Worm (Caenorhabditis elegans) whole organism, late embryonic: ENCODE measurements around the gene slc-17.4.
A peak's percentile ranks its signal among the peaks of the same experiment; 100 is the strongest.

Experiments used
- C08G9.2 ChIP-seq: sonication (generic microtip); optimal IDR thresholded peaks from 2 replicates; lab custom pipeline; 2016; ENCODE audit warnings: mild to moderate bottlenecking, missing genetic modification characterization, moderate library complexity, missing compliant biosample characterization
- K02D7.2 ChIP-seq: sonication (generic microtip); optimal IDR thresholded peaks from 2 replicates; lab custom pipeline; 2017; ENCODE audit warnings: mild to moderate bottlenecking, missing genetic modification characterization, missing compliant biosample characterization
- Y22D7AL.16 ChIP-seq: sonication (generic microtip); optimal IDR thresholded peaks from 2 replicates; lab custom pipeline; 2016; ENCODE audit warnings: missing genetic modification characterization, missing compliant biosample characterization
- ama-1 ChIP-seq: fragments of 150-350 bp; optimal IDR thresholded peaks from 2 replicates; lab custom pipeline; 2014
- ceh-14 ChIP-seq: sonication (generic microtip); optimal IDR thresholded peaks from 2 replicates; lab custom pipeline; 2016; ENCODE audit warnings: missing genotype, missing genetic modification characterization, missing compliant biosample characterization
- ceh-19 ChIP-seq: fragments of 200-800 bp; sonication (Bioruptor generic); optimal IDR thresholded peaks from 2 replicates; lab custom pipeline; 2018; ENCODE audit warnings: mild to moderate bottlenecking, missing genetic modification characterization, missing compliant biosample characterization
- ceh-2 ChIP-seq: sonication (generic microtip); optimal IDR thresholded peaks from 2 replicates; lab custom pipeline; 2016; ENCODE audit warnings: missing genotype, missing genetic modification characterization, missing compliant biosample characterization
- ceh-22 ChIP-seq: sonication (generic microtip); optimal IDR thresholded peaks from 2 replicates; lab custom pipeline; 2017; ENCODE audit warnings: missing biosample characterization, missing genetic modification characterization
- ceh-24 ChIP-seq: sonication (generic microtip); optimal IDR thresholded peaks from 2 replicates; lab custom pipeline; 2016; ENCODE audit warnings: mild to moderate bottlenecking, missing genetic modification characterization, missing compliant biosample characterization
- ceh-30 ChIP-seq: fragments of 150-350 bp; optimal IDR thresholded peaks from 2 replicates; lab custom pipeline; 2014; ENCODE audit warnings: missing biosample characterization, missing genetic modification characterization
- ceh-31 ChIP-seq: sonication (generic microtip); optimal IDR thresholded peaks from 2 replicates; lab custom pipeline; 2016; ENCODE audit warnings: missing genetic modification characterization, missing compliant biosample characterization
- ceh-34 ChIP-seq: sonication (generic microtip); optimal IDR thresholded peaks from 2 replicates; lab custom pipeline; 2016; ENCODE audit warnings: mild to moderate bottlenecking, missing genetic modification characterization, missing compliant biosample characterization
- ceh-45 ChIP-seq: fragments of 200-800 bp; sonication (Bioruptor generic); IDR thresholded peaks from 2 replicates; pipeline ENCODE4 v1.3.6; 2022; ENCODE audit warnings: missing genetic modification reagents, missing genetic modification characterization, missing compliant biosample characterization
- ceh-48 ChIP-seq: sonication (generic microtip); optimal IDR thresholded peaks from 2 replicates; lab custom pipeline; 2016; ENCODE audit warnings: missing genetic modification characterization, inconsistent platforms, missing compliant biosample characterization
- ceh-9 ChIP-seq: sonication (generic microtip); optimal IDR thresholded peaks from 2 replicates; lab custom pipeline; 2016; ENCODE audit warnings: mild to moderate bottlenecking, missing genetic modification characterization, inconsistent platforms, missing compliant biosample characterization
- elt-2 ChIP-seq: sonication (generic microtip); optimal IDR thresholded peaks from 2 replicates; lab custom pipeline; 2016; ENCODE audit warnings: missing genetic modification reagents, missing genetic modification characterization, missing compliant biosample characterization
- elt-4 ChIP-seq: sonication (generic microtip); optimal IDR thresholded peaks from 2 replicates; lab custom pipeline; 2016; ENCODE audit warnings: missing genetic modification characterization, missing compliant biosample characterization
- ets-4 ChIP-seq: sonication (generic microtip); optimal IDR thresholded peaks from 2 replicates; lab custom pipeline; 2016; ENCODE audit warnings: missing genetic modification characterization, missing compliant biosample characterization
- eyg-1 ChIP-seq: sonication (generic microtip); optimal IDR thresholded peaks from 2 replicates; lab custom pipeline; 2016; ENCODE audit warnings: missing genotype, missing genetic modification characterization, missing compliant biosample characterization
- fax-1 ChIP-seq: sonication (generic microtip); optimal IDR thresholded peaks from 2 replicates; lab custom pipeline; 2016; ENCODE audit warnings: missing genotype, missing genetic modification characterization, missing compliant biosample characterization
- fkh-10 ChIP-seq: fragments of 150-350 bp; optimal IDR thresholded peaks from 2 replicates; lab custom pipeline; 2014; ENCODE audit warnings: missing biosample characterization, missing genetic modification reagents, missing genetic modification characterization
- hlh-13 ChIP-seq: fragments of 200-800 bp; sonication (Bioruptor generic); optimal IDR thresholded peaks from 2 replicates; lab custom pipeline; 2018; ENCODE audit warnings: mild to moderate bottlenecking, missing genetic modification characterization, missing compliant biosample characterization
- hlh-30 ChIP-seq: sonication (generic microtip); optimal IDR thresholded peaks from 2 replicates; lab custom pipeline; 2017; ENCODE audit warnings: antibody characterized with exemption, missing genetic modification characterization, missing compliant biosample characterization; ENCODE audit not compliant: insufficient read depth
- lim-6 ChIP-seq: sonication (generic microtip); optimal IDR thresholded peaks from 2 replicates; lab custom pipeline; 2016; ENCODE audit warnings: missing genetic modification characterization, missing compliant biosample characterization
- lin-11 ChIP-seq: fragments of 200-800 bp; sonication (Bioruptor generic); optimal IDR thresholded peaks from 2 replicates; lab custom pipeline; 2018; ENCODE audit warnings: mild to moderate bottlenecking, missing genetic modification characterization, missing compliant biosample characterization
- madf-2 ChIP-seq: sonication (generic microtip); optimal IDR thresholded peaks from 2 replicates; lab custom pipeline; 2017; ENCODE audit warnings: missing genetic modification characterization, missing compliant biosample characterization
- mec-3 ChIP-seq: sonication (generic microtip); optimal IDR thresholded peaks from 2 replicates; lab custom pipeline; 2016; ENCODE audit warnings: borderline replicate concordance, missing genetic modification characterization, missing compliant biosample characterization
- nhr-11 ChIP-seq: fragments of 150-350 bp; optimal IDR thresholded peaks from 2 replicates; lab custom pipeline; 2014; ENCODE audit warnings: missing biosample characterization, missing genetic modification characterization
- nhr-232 ChIP-seq: sonication (generic microtip); optimal IDR thresholded peaks from 2 replicates; lab custom pipeline; 2016; ENCODE audit warnings: missing genetic modification characterization, missing compliant biosample characterization
- pat-9 ChIP-seq: fragments of 200-800 bp; sonication (Bioruptor generic); optimal IDR thresholded peaks from 2 replicates; lab custom pipeline; 2018; ENCODE audit warnings: mild to moderate bottlenecking, missing genetic modification characterization, moderate library complexity, missing compliant biosample characterization
- pqm-1 ChIP-seq: sonication (generic microtip); optimal IDR thresholded peaks from 2 replicates; lab custom pipeline; 2016; ENCODE audit warnings: missing genetic modification characterization, missing compliant biosample characterization
- sdc-2 ChIP-seq: sonication (generic microtip); optimal IDR thresholded peaks from 2 replicates; lab custom pipeline; 2016; ENCODE audit warnings: missing genotype, missing genetic modification characterization, missing compliant biosample characterization
- sox-2 ChIP-seq: fragments of 200-800 bp; sonication (Bioruptor generic); IDR thresholded peaks from 2 replicates; pipeline ENCODE4 v1.3.6; 2022; ENCODE audit warnings: missing genetic modification reagents, missing genetic modification characterization, missing compliant biosample characterization
- sox-4 ChIP-seq: sonication (generic microtip); optimal IDR thresholded peaks from 2 replicates; lab custom pipeline; 2017; ENCODE audit warnings: mild to moderate bottlenecking, missing genetic modification characterization, inconsistent platforms, missing compliant biosample characterization
- syd-9 ChIP-seq: sonication (generic microtip); optimal IDR thresholded peaks from 2 replicates; lab custom pipeline; 2016; ENCODE audit warnings: mild to moderate bottlenecking, missing genetic modification characterization, moderate library complexity, missing compliant biosample characterization
- tbx-2 ChIP-seq: sonication (generic microtip); optimal IDR thresholded peaks from 2 replicates; lab custom pipeline; 2016; ENCODE audit warnings: missing genetic modification characterization, missing compliant biosample characterization
- unc-3 ChIP-seq, 2 experiments: fragments of 200-800 bp in 1 of 2; sonication (Bioruptor generic) in 1 of 2; sonication (generic microtip) in 1 of 2; conservative IDR thresholded peaks in 1 of 2; optimal IDR thresholded peaks in 1 of 2; 2 replicates each; pipeline versions ENCODE4 v1.3.6 to Lab custom; 2016 to 2022; ENCODE audit warnings: missing compliant biosample characterization in 2 of 2, missing genetic modification characterization in 2 of 2, missing genetic modification reagents in 1 of 2
- unc-42 ChIP-seq: sonication (generic microtip); optimal IDR thresholded peaks from 2 replicates; lab custom pipeline; 2016; ENCODE audit warnings: missing genotype, missing genetic modification characterization, missing compliant biosample characterization
- unc-55 ChIP-seq: sonication (generic microtip); optimal IDR thresholded peaks from 2 replicates; lab custom pipeline; 2017; ENCODE audit warnings: missing biosample characterization, missing genetic modification reagents, missing genetic modification characterization
- unc-86 ChIP-seq: sonication (generic microtip); optimal IDR thresholded peaks from 2 replicates; lab custom pipeline; 2016; ENCODE audit warnings: missing genetic modification characterization, missing compliant biosample characterization
- ztf-16 ChIP-seq: sonication (generic microtip); optimal IDR thresholded peaks from 2 replicates; lab custom pipeline; 2017; ENCODE audit warnings: missing genetic modification characterization, missing compliant biosample characterization

Gene slc-17.4

ce11 chrIV:17291629-17292199 is at the start of gene slc-17.4, which contains the start of gene T28F3.11:
TSS of gene slc-17.4 (minus strand) at chrIV:17291733.
TSS of gene T28F3.11 (minus strand) at chrIV:17291679.
- TF ChIP-seq unc-42 (tag; lab: Kevin White, UChicago) (peak; percentile 72), ama-1 (lab: Kevin White, UChicago) (no peak)

- TF ChIP-seq madf-2 (tag; lab: Kevin White, UChicago) (no peak), tbx-2 (no peak), syd-9 (tag; lab: Kevin White, UChicago) (no peak), C08G9.2 (no peak), unc-86 (tag; lab: Kevin White, UChicago) (no peak), fkh-10 (no peak), ceh-19 (GFP tag; lab: Kevin White, UChicago) (no peak), pqm-1 (tag; lab: Kevin White, UChicago) (no peak), ceh-24 (tag; lab: Kevin White, UChicago) (no peak), ets-4 (tag; lab: Kevin White, UChicago) (no peak), unc-3 (GFP tag; conservative IDR thresholded peaks at IDR 0.05; lab: Robert Waterston, UW) (no peak), unc-3 (tag; optimal IDR thresholded peaks at IDR 0.05; lab: Kevin White, UChicago) (no peak), ceh-2 (no peak)
Measured at ce11 chrIV:17341033-17341432, 49.5 kb upstream of the slc-17.4 start.

- TF ChIP-seq sox-4 (tag; lab: Kevin White, UChicago) (no peak), elt-2 (tag; lab: Kevin White, UChicago) (peak; percentile 78), nhr-11 (tag; lab: Kevin White, UChicago) (no peak), ama-1 (lab: Kevin White, UChicago) (no peak)
Measured at ce11 chrIV:17338920-17339510, 47.5 kb upstream of the slc-17.4 start, which contains the start of gene C49C3.10. TSS of gene C49C3.10 (minus strand) at chrIV:17338970.

- TF ChIP-seq lin-11 (tag; lab: Kevin White, UChicago) (no peak), Y22D7AL.16 (tag; lab: Kevin White, UChicago) (no peak), ceh-34 (tag; lab: Kevin White, UChicago) (no peak), ceh-48 (peak; percentile 45)
Measured at ce11 chrIV:17335031-17335430, 43.5 kb upstream of the slc-17.4 start, which contains the start of gene C49C3.8. TSS of gene C49C3.8 (plus strand) at chrIV:17335203.

ce11 chrIV:17333542-17334281 is 42.2 kb upstream of the slc-17.4 start, which contains the start of gene C49C3.15:
TSS of gene C49C3.15 (plus strand) at chrIV:17334231.
- TF ChIP-seq ceh-30 (no peak), eyg-1 (tag; lab: Kevin White, UChicago) (no peak), ceh-45 (no peak), nhr-11 (tag; lab: Kevin White, UChicago) (no peak), K02D7.2 (no peak), lim-6 (tag; lab: Kevin White, UChicago) (no peak), ztf-16 (tag; lab: Kevin White, UChicago) (no peak), unc-86 (tag; lab: Kevin White, UChicago) (no peak), sox-2 (GFP tag; lab: Robert Waterston, UW) (no peak), ceh-14 (tag; lab: Kevin White, UChicago) (no peak), unc-55 (GFP tag; lab: Kevin White, UChicago) (peak; percentile 38), hlh-30 (tag; lab: Kevin White, UChicago) (peak; percentile 77), nhr-232 (no peak), unc-42 (tag; lab: Kevin White, UChicago) (no peak), tbx-2 (no peak), ceh-22 (tag; lab: Kevin White, UChicago) (no peak), elt-4 (tag; lab: Kevin White, UChicago) (no peak), ceh-31 (tag; lab: Kevin White, UChicago) (peak; percentile 21), ceh-19 (GFP tag; lab: Kevin White, UChicago) (no peak), fax-1 (tag; lab: Kevin White, UChicago) (no peak), mec-3 (no peak), C08G9.2 (no peak), Y22D7AL.16 (tag; lab: Kevin White, UChicago) (no peak), pat-9 (tag; lab: Kevin White, UChicago) (no peak), ceh-24 (tag; lab: Kevin White, UChicago) (no peak), ceh-9 (tag; lab: Kevin White, UChicago) (no peak), hlh-13 (GFP tag; lab: Kevin White, UChicago) (no peak), elt-2 (tag; lab: Kevin White, UChicago) (no peak), sdc-2 (tag; lab: Kevin White, UChicago) (no peak)
